Fruit fly (Drosophila melanogaster) Kc167 (cell line): Measurements from ENCODE around the gene Gga.

ENCODE experiments used
- Sin3A ChIP-seq: fragments of >200 bp; optimal IDR thresholded peaks from 2 replicates; lab custom pipeline; 2018; ENCODE audit warnings: missing external identifiers
- psq ChIP-seq: fragments of >200 bp; optimal IDR thresholded peaks from 2 replicates; lab custom pipeline; 2017; ENCODE audit warnings: missing external identifiers
- ttk ChIP-seq: sonication (Bioruptor generic); optimal IDR thresholded peaks from 2 replicates; lab custom pipeline; 2017; ENCODE audit warnings: missing external identifiers

DNA sequence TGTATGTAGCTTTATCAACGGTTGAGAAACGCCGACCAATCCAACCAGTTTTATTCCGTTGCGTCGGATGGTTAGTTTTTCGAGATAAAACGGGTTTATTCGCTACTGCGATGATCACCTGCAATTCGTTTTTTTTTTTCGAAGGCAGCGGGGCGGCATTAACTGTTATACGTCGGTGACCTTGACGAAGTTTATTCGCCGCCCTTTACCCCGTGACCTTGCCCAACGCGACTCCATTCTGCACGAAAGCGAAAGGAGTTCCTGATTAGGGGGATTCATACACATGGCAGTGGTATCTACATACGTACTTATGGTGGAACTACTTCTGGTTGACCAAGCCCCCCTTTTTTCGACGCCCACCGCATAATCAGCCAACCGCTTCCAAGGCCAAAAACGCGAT lies 20.3 kb upstream of the Gga start:
- TF ChIP-seq Sin3A (lab: Kevin White, UChicago) (no peak), ttk (lab: Kevin White, UChicago) (no peak), psq (no peak)
